Worm (Caenorhabditis elegans) whole organism, L3 larva: Measurements from ENCODE around the gene sdz-23.

Experiments used
- ZK546.5 ChIP-seq: sonication (generic microtip); optimal IDR thresholded peaks from 2 replicates; lab custom pipeline; 2017; ENCODE audit warnings: missing biosample characterization, missing genetic modification characterization
- elt-3 ChIP-seq, 3 experiments: fragments of 150-350 bp in 1 of 3; sonication (generic microtip) in 2 of 3; optimal IDR thresholded peaks; 2 replicates in 2 of 3; 4 replicates in 1 of 3; lab custom pipeline; 2014 to 2017; ENCODE audit warnings: missing biosample characterization in 3 of 3, missing genetic modification characterization in 3 of 3
- jun-1 ChIP-seq: fragments of 150-350 bp; optimal IDR thresholded peaks from 2 replicates; lab custom pipeline; 2014; ENCODE audit warnings: missing biosample characterization, missing genetic modification reagents, missing genetic modification characterization
- nhr-23 ChIP-seq: fragments of 150-350 bp; optimal IDR thresholded peaks from 2 replicates; lab custom pipeline; 2014; ENCODE audit warnings: missing biosample characterization, missing genetic modification reagents, missing genetic modification characterization
- snpc-4 ChIP-seq: fragments of 150-350 bp; optimal IDR thresholded peaks from 2 replicates; lab custom pipeline; 2014; ENCODE audit warnings: missing biosample characterization, missing genetic modification characterization
- ztf-4 ChIP-seq: fragments of 150-350 bp; optimal IDR thresholded peaks from 2 replicates; lab custom pipeline; 2014; ENCODE audit warnings: missing biosample characterization, missing genetic modification characterization

DNA sequence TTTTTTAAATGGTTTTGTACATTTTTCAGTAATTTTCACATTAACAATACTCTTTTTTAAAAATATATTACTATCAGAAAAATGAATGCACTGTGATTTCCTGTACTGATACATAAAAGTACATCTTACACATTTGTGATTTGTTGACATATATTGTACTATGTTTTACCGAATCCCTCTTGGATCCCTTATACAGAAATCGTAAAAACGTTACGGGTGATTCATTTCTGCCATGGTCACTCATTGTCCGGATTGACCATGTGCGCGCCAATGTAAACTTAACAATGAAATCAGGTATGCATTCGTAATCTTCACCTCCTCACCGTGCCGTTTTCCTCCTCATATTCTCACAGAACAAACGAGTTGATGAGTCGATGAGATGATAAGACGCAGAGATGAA, 45.3 kb upstream of the sdz-23 start, which contains the start of gene ZC513.2:
- no peak for TF ChIP-seq elt-3 (tag; optimal IDR thresholded peaks at IDR 0.05; lab: Kevin White, UChicago)
- no peak for TF ChIP-seq snpc-4 (tag; lab: Kevin White, UChicago)
- TF ChIP-seq ztf-4 (tag; lab: Kevin White, UChicago) = no peak
- TF ChIP-seq jun-1 = no peak
- TF ChIP-seq ZK546.5 (tag; lab: Kevin White, UChicago) = no peak
- no peak for TF ChIP-seq nhr-23 (tag; lab: Kevin White, UChicago)
